Worm (Caenorhabditis elegans): Measurements from ENCODE around the gene K03B4.4.

Gene K03B4.4

DNA sequence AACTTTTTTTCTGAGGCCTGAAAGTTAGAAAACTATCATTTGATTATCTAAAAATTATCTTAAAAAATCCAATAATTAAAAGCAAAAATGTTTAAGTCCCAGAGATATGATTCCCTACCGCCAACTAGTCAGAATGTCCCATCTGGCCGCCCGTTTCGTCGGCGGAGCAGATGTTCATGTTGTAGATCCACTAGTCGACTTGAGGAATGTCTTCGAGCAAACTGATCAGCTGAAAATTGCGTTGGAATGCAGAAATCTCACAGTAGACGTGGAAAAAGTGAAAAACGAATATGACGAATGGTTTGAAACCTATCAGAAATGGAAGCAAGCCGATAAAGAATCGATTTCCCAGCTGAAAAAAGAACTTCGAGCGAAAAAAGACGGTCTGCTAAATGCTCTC, 7.5 kb downstream of the K03B4.4 start, which contains the start of gene K03B4.1:
Gene K03B4.1, plus strand, starts transcription at position 97 of the 400 bp plus-strand sequence.
- TF ChIP-seq lin-15B (tag; optimal IDR thresholded peaks at IDR 0.05): no peak
- no peak for TF ChIP-seq aly-2 (tag; optimal IDR thresholded peaks at IDR 0.05)
- no peak for TF ChIP-seq sea-2 (GFP tag; optimal IDR thresholded peaks at IDR 0.05)
- TF ChIP-seq fos-1 (tag; optimal IDR thresholded peaks at IDR 0.05): no peak
- no peak for TF ChIP-seq jun-1 (tag; optimal IDR thresholded peaks at IDR 0.05)
- no peak for TF ChIP-seq unc-62 (GFP tag; optimal IDR thresholded peaks at IDR 0.05)
- no peak for TF ChIP-seq nhr-25 (tag; optimal IDR thresholded peaks at IDR 0.05)
- no peak for TF ChIP-seq pqm-1 (tag; optimal IDR thresholded peaks at IDR 0.05)
- no peak for TF ChIP-seq unc-39 (tag; optimal IDR thresholded peaks at IDR 0.05)
- no peak for TF ChIP-seq fkh-2 (tag; optimal IDR thresholded peaks at IDR 0.05)
- no peak for TF ChIP-seq ztf-4 (tag; optimal IDR thresholded peaks at IDR 0.05)
- TF ChIP-seq lsy-12 (tag; optimal IDR thresholded peaks at IDR 0.05): no peak
- no peak for TF ChIP-seq elt-3 (tag; optimal IDR thresholded peaks at IDR 0.05)
- no peak for TF ChIP-seq nhr-76 (tag; optimal IDR thresholded peaks at IDR 0.05)
- TF ChIP-seq nhr-12 (tag; optimal IDR thresholded peaks at IDR 0.05): no peak
- no peak for TF ChIP-seq nhr-23 (tag; optimal IDR thresholded peaks at IDR 0.05)

DNA sequence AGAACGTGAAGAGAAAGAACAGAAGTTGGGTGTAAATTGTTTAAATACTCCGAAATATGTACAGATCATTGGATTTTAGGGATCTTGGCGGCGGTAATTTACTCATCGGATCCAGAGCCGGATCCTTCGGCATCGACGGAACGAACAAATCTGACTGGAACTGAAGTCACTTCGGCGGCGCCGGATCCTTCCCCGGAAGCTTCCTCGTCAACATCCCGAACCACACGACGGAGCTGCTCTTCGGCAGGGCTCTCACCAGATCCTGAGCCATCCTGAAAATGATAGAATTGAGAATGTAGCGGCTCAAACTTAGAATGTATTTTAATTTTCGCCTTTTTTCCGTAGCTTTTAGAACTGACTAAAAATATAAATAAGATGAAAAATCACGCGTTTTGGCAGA, 9.9 kb downstream of the K03B4.4 start:
- TF ChIP-seq snpc-4 (tag; optimal IDR thresholded peaks at IDR 0.05) (no peak), daf-12 (tag; optimal IDR thresholded peaks at IDR 0.05) (no peak), pha-4 (tag; optimal IDR thresholded peaks at IDR 0.05) (no peak), lin-39 (tag; optimal IDR thresholded peaks at IDR 0.05) (no peak), ceh-28 (tag; optimal IDR thresholded peaks at IDR 0.05) (no peak), R02D3.7 (tag; optimal IDR thresholded peaks at IDR 0.05) (no peak), egl-5 (tag; optimal IDR thresholded peaks at IDR 0.05) (no peak), eor-1 (tag; optimal IDR thresholded peaks at IDR 0.05) (no peak), jun-1 (tag; optimal IDR thresholded peaks at IDR 0.05) (no peak)

DNA sequence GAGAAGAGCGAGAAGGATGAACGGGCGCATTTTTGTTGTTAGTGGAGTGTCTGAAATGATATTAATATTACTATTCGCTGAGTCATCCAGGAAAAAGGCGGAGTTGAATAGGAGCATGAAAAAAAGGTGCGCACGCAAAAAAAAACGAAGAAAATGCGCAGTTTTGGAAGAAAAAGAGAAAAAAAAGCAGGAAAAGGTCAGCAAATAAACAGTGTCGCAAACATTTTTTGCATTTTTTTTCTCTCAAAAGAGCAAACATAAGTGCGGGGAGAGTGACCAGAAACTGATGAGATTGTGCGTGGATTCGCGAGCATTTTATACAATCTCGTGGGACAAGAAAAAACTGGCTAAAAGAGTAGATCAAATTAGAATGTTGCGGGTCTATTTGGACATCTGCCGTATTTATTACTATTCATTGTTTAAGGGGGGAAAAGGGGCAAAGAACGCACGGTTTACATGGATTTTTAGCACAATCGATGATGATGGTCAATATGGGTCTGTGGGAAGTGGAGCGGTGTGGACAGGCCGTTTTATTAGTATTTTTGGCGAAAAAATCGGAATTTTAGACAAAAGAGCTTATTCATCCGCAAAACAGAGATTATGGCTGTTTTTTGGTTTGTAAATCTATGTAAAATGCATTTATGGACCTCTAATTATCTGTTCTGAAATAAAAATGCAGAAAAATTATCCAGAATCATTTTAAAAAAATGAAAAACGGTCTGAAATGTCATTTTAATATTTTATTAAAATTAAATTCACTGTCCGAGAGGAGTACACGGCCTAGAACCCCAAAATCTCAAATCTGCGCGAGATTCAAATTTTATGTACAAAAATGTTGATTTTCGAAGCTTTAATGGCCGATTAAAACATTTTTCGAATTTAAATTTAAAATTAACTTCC, 10.9 kb downstream of the K03B4.4 start, which contains the start of gene cpg-8:
Gene cpg-8, minus strand, starts transcription at position 51 of the 900 bp plus-strand sequence.
- TF ChIP-seq unc-39 (tag; optimal IDR thresholded peaks at IDR 0.05) (no peak), nhr-237 (tag; optimal IDR thresholded peaks at IDR 0.05) (no peak), fkh-10 (GFP tag; optimal IDR thresholded peaks at IDR 0.05) (no peak), ama-1 (optimal IDR thresholded peaks at IDR 0.05) (no peak), unc-62 (GFP tag; optimal IDR thresholded peaks at IDR 0.05) (no peak), ceh-16 (tag; optimal IDR thresholded peaks at IDR 0.05) (no peak), R02D3.7 (tag; optimal IDR thresholded peaks at IDR 0.05) (no peak), nfya-1 (tag; optimal IDR thresholded peaks at IDR 0.05; ENCODE audit: insufficient read depth) (no peak), pha-4 (tag; optimal IDR thresholded peaks at IDR 0.05) (no peak)

- TF ChIP-seq nhr-11 (tag; optimal IDR thresholded peaks at IDR 0.05): peak; percentile 32
- TF ChIP-seq nfya-1 (tag; optimal IDR thresholded peaks at IDR 0.05; ENCODE audit: insufficient read depth): peak; percentile 39
- TF ChIP-seq egl-5 (tag; optimal IDR thresholded peaks at IDR 0.05): peak; percentile 7
- TF ChIP-seq R02D3.7 (tag; optimal IDR thresholded peaks at IDR 0.05): no peak
- TF ChIP-seq lin-39 (tag; optimal IDR thresholded peaks at IDR 0.05): peak; percentile 7
These were observed 11.5 kb downstream of the K03B4.4 start for ce11 chrV:4693282-4693588.

DNA sequence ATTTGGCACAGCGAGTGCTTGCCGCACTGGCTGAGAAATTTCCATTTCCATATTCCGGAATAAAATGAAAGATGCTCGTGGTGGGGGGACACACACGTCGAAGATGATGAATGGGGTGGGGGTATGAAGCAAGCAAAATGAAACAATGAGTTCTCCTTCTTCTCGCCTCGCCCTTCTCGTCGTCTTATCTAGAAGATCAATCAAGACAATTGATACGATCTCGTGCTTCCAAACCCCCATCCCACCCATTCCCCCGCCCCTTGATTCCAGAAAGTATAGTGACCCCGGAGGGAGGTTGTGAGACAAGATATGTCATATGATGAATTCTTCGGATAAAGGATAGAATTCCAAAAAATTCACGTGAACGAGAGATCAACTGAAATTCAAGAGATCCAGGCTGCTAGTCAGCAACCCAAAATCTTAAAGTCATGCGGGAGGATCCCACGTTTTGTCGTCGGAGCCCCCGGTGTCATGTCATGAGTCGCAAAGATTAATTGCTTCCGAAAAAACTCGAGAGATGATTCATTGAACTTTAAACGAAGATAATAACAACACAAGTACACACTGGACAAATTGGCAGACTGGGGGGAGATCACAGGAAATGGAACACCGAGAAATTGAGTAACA, 12.8 kb downstream of the K03B4.4 start:
- TF ChIP-seq elt-1 (tag; optimal IDR thresholded peaks at IDR 0.05) (peak; percentile 80), lin-39 (tag; optimal IDR thresholded peaks at IDR 0.05) (peak; percentile 41), nhr-11 (tag; optimal IDR thresholded peaks at IDR 0.05) (peak; percentile 68), fkh-2 (tag; optimal IDR thresholded peaks at IDR 0.05) (no peak)

Data from whole organism, L3 larva.